Worm (Caenorhabditis elegans): ENCODE results near the gene srh-203.
"Not testable (repeated sequence)": the region's sequence is repeated elsewhere in the genome, so short reads cannot be mapped to it uniquely, and the experiment has no call there.

ce11 chrV:17420753-17421152, 35.3 kb downstream of the srh-203 start:
- TF ChIP-seq ama-1 (optimal IDR thresholded peaks at IDR 0.05); ama-1 (GFP tag; optimal IDR thresholded peaks at IDR 0.05); unc-62 (GFP tag; optimal IDR thresholded peaks at IDR 0.05); nhr-179 (tag; optimal IDR thresholded peaks at IDR 0.05); egl-18 (GFP tag; IDR thresholded peaks at IDR 0.05); dpl-1 (GFP tag; optimal IDR thresholded peaks at IDR 0.05): not testable (repeated sequence)

All from whole organism, young adult.